Worm (Caenorhabditis elegans) whole organism, late embryonic: ENCODE data around the gene T16G12.12.

Experiments
- Y22D7AL.16 ChIP-seq: sonication (generic microtip); optimal IDR thresholded peaks from 2 replicates; lab custom pipeline; 2016; ENCODE audit warnings: missing genetic modification characterization, missing compliant biosample characterization
- ama-1 ChIP-seq: fragments of 150-350 bp; optimal IDR thresholded peaks from 2 replicates; lab custom pipeline; 2014
- ceh-2 ChIP-seq: sonication (generic microtip); optimal IDR thresholded peaks from 2 replicates; lab custom pipeline; 2016; ENCODE audit warnings: missing genotype, missing genetic modification characterization, missing compliant biosample characterization
- ceh-22 ChIP-seq: sonication (generic microtip); optimal IDR thresholded peaks from 2 replicates; lab custom pipeline; 2017; ENCODE audit warnings: missing biosample characterization, missing genetic modification characterization
- dmd-4 ChIP-seq: sonication (generic microtip); optimal IDR thresholded peaks from 2 replicates; lab custom pipeline; 2016; ENCODE audit warnings: borderline replicate concordance, missing genetic modification characterization, missing compliant biosample characterization
- elt-2 ChIP-seq: sonication (generic microtip); optimal IDR thresholded peaks from 2 replicates; lab custom pipeline; 2016; ENCODE audit warnings: missing genetic modification reagents, missing genetic modification characterization, missing compliant biosample characterization
- fkh-10 ChIP-seq: fragments of 150-350 bp; optimal IDR thresholded peaks from 2 replicates; lab custom pipeline; 2014; ENCODE audit warnings: missing biosample characterization, missing genetic modification reagents, missing genetic modification characterization
- nfya-1 ChIP-seq: sonication (generic microtip); optimal IDR thresholded peaks from 2 replicates; lab custom pipeline; 2017; ENCODE audit warnings: missing genetic modification characterization, mild to moderate bottlenecking, missing compliant biosample characterization, antibody characterized with exemption, moderate library complexity
- pha-4 ChIP-seq: fragments of 150-350 bp; optimal IDR thresholded peaks from 2 replicates; lab custom pipeline; 2018; ENCODE audit warnings: missing biosample characterization, missing genetic modification reagents, missing genetic modification characterization

DNA sequence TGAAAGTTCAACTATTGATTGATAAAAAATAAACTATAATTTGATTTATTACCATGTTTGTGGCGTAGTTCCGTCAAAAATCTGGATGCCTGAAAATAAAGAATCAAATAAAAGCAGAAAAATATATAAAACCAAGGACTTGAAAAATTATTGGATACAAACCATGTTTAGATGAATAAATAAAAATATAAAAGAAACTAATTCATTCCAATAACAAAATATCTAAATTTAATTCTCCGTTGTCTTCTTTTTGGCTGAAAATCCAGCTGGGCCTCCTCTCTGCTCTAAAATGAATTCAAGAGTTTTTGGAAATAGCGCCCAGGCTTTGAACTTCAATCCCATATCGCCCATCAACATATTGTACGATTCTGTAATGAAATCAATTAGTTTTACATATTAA is 59.5 kb downstream of the T16G12.12 start, which contains the start of gene vps-29:
- TF ChIP-seq fkh-10 (GFP tag; lab: Kevin White, UChicago) (no peak), elt-2 (tag; lab: Kevin White, UChicago) (no peak), nfya-1 (tag; lab: Kevin White, UChicago) (no peak), Y22D7AL.16 (no peak), pha-4 (tag; lab: Kevin White, UChicago) (no peak), ceh-2 (tag; lab: Kevin White, UChicago) (no peak), dmd-4 (tag; lab: Kevin White, UChicago) (no peak), ceh-22 (tag; lab: Kevin White, UChicago) (no peak), ama-1 (lab: Kevin White, UChicago) (no peak)
